Fruit fly (Drosophila melanogaster) whole organism, prepupa: ENCODE results near the gene CG13599.

ENCODE experiments used
- Blimp-1 ChIP-seq: fragments of 200-800 bp; sonication (Bioruptor generic); optimal IDR thresholded peaks from 3 replicates; lab custom pipeline; 2017; ENCODE audit warnings: missing biosample characterization, missing genetic modification characterization, mild to moderate bottlenecking, moderate library complexity, missing genetic modification reagents
- CG10631 ChIP-seq: fragments of 200-800 bp; sonication (Bioruptor generic); optimal IDR thresholded peaks from 2 replicates; lab custom pipeline; 2016; ENCODE audit warnings: missing biosample characterization, missing genetic modification characterization
- CG10669 ChIP-seq: fragments of 200-800 bp; sonication (Bioruptor generic); optimal IDR thresholded peaks from 3 replicates; lab custom pipeline; 2018; ENCODE audit warnings: missing biosample characterization, mild to moderate bottlenecking, missing genetic modification characterization, moderate library complexity
- CG11762 ChIP-seq: fragments of 200-800 bp; sonication (Bioruptor generic); optimal IDR thresholded peaks from 3 replicates; lab custom pipeline; 2016; ENCODE audit warnings: missing biosample characterization, missing genetic modification characterization; ENCODE audit not compliant: insufficient read depth
- CG11902 ChIP-seq: fragments of 200-800 bp; sonication (Bioruptor generic); optimal IDR thresholded peaks from 3 replicates; lab custom pipeline; 2016; ENCODE audit warnings: missing biosample characterization, missing genetic modification characterization
- CG1621 ChIP-seq: fragments of 200-800 bp; sonication (Bioruptor generic); optimal IDR thresholded peaks from 3 replicates; lab custom pipeline; 2018; ENCODE audit warnings: missing biosample characterization, mild to moderate bottlenecking, missing genetic modification characterization
- CG16779 ChIP-seq: fragments of 200-800 bp; sonication (Bioruptor generic); optimal IDR thresholded peaks from 3 replicates; lab custom pipeline; 2017; ENCODE audit warnings: missing biosample characterization, mild to moderate bottlenecking, missing genetic modification characterization
- CG3032 ChIP-seq: fragments of 200-800 bp; optimal IDR thresholded peaks from 2 replicates; lab custom pipeline; 2019; ENCODE audit warnings: missing biosample characterization, mild to moderate bottlenecking, missing genetic modification characterization, moderate library complexity
- CG31627 ChIP-seq: fragments of 200-800 bp; sonication (Bioruptor generic); optimal IDR thresholded peaks from 3 replicates; lab custom pipeline; 2016; ENCODE audit warnings: missing biosample characterization, missing genetic modification characterization
- CG32006 ChIP-seq: fragments of 200-800 bp; sonication (Bioruptor generic); optimal IDR thresholded peaks from 3 replicates; lab custom pipeline; 2017; ENCODE audit warnings: missing biosample characterization, mild to moderate bottlenecking, missing genetic modification characterization
- CG3919 ChIP-seq: fragments of 200-800 bp; sonication (Bioruptor generic); optimal IDR thresholded peaks from 3 replicates; lab custom pipeline; 2016; ENCODE audit warnings: missing biosample characterization, missing genetic modification characterization
- CG4318 ChIP-seq: fragments of 200-800 bp; sonication (Bioruptor generic); optimal IDR thresholded peaks from 3 replicates; lab custom pipeline; 2017; ENCODE audit warnings: missing biosample characterization, mild to moderate bottlenecking, missing genetic modification characterization
- CG6276 ChIP-seq: fragments of 200-800 bp; sonication (Bioruptor generic); optimal IDR thresholded peaks from 2 replicates; lab custom pipeline; 2017; ENCODE audit warnings: missing biosample characterization, mild to moderate bottlenecking, missing genetic modification characterization
- CG6808 ChIP-seq: fragments of 200-800 bp; sonication (Bioruptor generic); optimal IDR thresholded peaks from 3 replicates; lab custom pipeline; 2017; ENCODE audit warnings: missing biosample characterization, missing genetic modification characterization, mild to moderate bottlenecking, moderate library complexity, missing genetic modification reagents
- CG6854 ChIP-seq: fragments of 200-800 bp; sonication (Bioruptor generic); optimal IDR thresholded peaks from 2 replicates; lab custom pipeline; 2017; ENCODE audit warnings: missing biosample characterization, mild to moderate bottlenecking, missing genetic modification characterization
- CG7368 ChIP-seq: fragments of 200-800 bp; sonication (Bioruptor generic); optimal IDR thresholded peaks from 3 replicates; lab custom pipeline; 2016; ENCODE audit warnings: missing biosample characterization, missing genetic modification characterization
- CG8319 ChIP-seq: fragments of 200-800 bp; sonication (Bioruptor generic); optimal IDR thresholded peaks from 3 replicates; lab custom pipeline; 2016; ENCODE audit warnings: missing biosample characterization, missing genetic modification characterization
- CG9139 ChIP-seq: fragments of 200-800 bp; sonication (Bioruptor generic); optimal IDR thresholded peaks from 3 replicates; lab custom pipeline; 2017; ENCODE audit warnings: missing biosample characterization, mild to moderate bottlenecking, missing genetic modification characterization
- Eip75B ChIP-seq: fragments of 200-800 bp; sonication (Bioruptor generic); optimal IDR thresholded peaks from 3 replicates; lab custom pipeline; 2016; ENCODE audit warnings: missing biosample characterization, missing genetic modification characterization
- Eip78C ChIP-seq: fragments of 200-800 bp; sonication (Bioruptor generic); peaks from one replicate; lab custom pipeline; 2016; ENCODE audit warnings: missing biosample characterization, missing genetic modification characterization
- Ets21C ChIP-seq: fragments of 200-800 bp; sonication (Bioruptor generic); optimal IDR thresholded peaks from 3 replicates; lab custom pipeline; 2016; ENCODE audit warnings: missing biosample characterization, missing genetic modification characterization
- Gug ChIP-seq: fragments of 200-800 bp; sonication (Bioruptor generic); IDR thresholded peaks from 2 replicates; pipeline ENCODE4 v1.3.6; 2022; ENCODE audit warnings: missing biosample characterization, missing genetic modification characterization
- Hr38 ChIP-seq: sonication (Bioruptor generic); optimal IDR thresholded peaks from 2 replicates; lab custom pipeline; 2016; ENCODE audit warnings: missing biosample characterization, missing genetic modification characterization
- Lpt ChIP-seq: fragments of 200-800 bp; sonication (Bioruptor generic); optimal IDR thresholded peaks from 3 replicates; lab custom pipeline; 2016; ENCODE audit warnings: missing biosample characterization, missing genetic modification characterization
- Met ChIP-seq: fragments of 200-800 bp; sonication (Bioruptor generic); optimal IDR thresholded peaks from 3 replicates; lab custom pipeline; 2016; ENCODE audit warnings: missing biosample characterization, missing genetic modification characterization
- OdsH ChIP-seq: fragments of 200-800 bp; sonication (Bioruptor generic); optimal IDR thresholded peaks from 3 replicates; lab custom pipeline; 2016; ENCODE audit warnings: missing biosample characterization, missing genetic modification characterization
- Sox102F ChIP-seq: fragments of 200-800 bp; sonication (Bioruptor generic); optimal IDR thresholded peaks from 2 replicates; lab custom pipeline; 2016; ENCODE audit warnings: missing biosample characterization, mild to moderate bottlenecking, missing genetic modification characterization
- Sox14 ChIP-seq: fragments of 200-800 bp; sonication (Bioruptor generic); optimal IDR thresholded peaks from 3 replicates; lab custom pipeline; 2016; ENCODE audit warnings: missing biosample characterization, missing genetic modification characterization
- Sox15 ChIP-seq: fragments of 200-800 bp; sonication (Bioruptor generic); optimal IDR thresholded peaks from 3 replicates; lab custom pipeline; 2016; ENCODE audit warnings: missing biosample characterization, missing genetic modification characterization
- achi ChIP-seq: fragments of 200-800 bp; sonication (Bioruptor generic); optimal IDR thresholded peaks from 3 replicates; lab custom pipeline; 2016; ENCODE audit warnings: missing biosample characterization, missing genetic modification characterization
- acj6 ChIP-seq: fragments of 200-800 bp; sonication (Bioruptor generic); optimal IDR thresholded peaks from 3 replicates; lab custom pipeline; 2016; ENCODE audit warnings: missing biosample characterization, missing genetic modification characterization
- dsx ChIP-seq: fragments of 200-800 bp; optimal IDR thresholded peaks from 3 replicates; lab custom pipeline; 2019; ENCODE audit warnings: missing biosample characterization, mild to moderate bottlenecking, missing genetic modification characterization, moderate library complexity; ENCODE audit not compliant: poor library complexity, severe bottlenecking
- eg ChIP-seq: fragments of 200-800 bp; sonication (Bioruptor generic); IDR thresholded peaks from 3 replicates; pipeline ENCODE4 v1.3.6; 2022; ENCODE audit warnings: missing biosample characterization, missing genetic modification characterization
- esn ChIP-seq: fragments of 200-800 bp; sonication (Bioruptor generic); optimal IDR thresholded peaks from 2 replicates; lab custom pipeline; 2016; ENCODE audit warnings: missing biosample characterization, mild to moderate bottlenecking, missing genetic modification characterization, moderate library complexity
- fd85E ChIP-seq: fragments of 200-800 bp; sonication (Bioruptor generic); optimal IDR thresholded peaks from 3 replicates; lab custom pipeline; 2016; ENCODE audit warnings: missing biosample characterization, missing genetic modification characterization
- fkh ChIP-seq: fragments of 200-800 bp; sonication (Bioruptor generic); optimal IDR thresholded peaks from 3 replicates; lab custom pipeline; 2017; ENCODE audit warnings: missing biosample characterization, mild to moderate bottlenecking, missing genetic modification characterization, moderate library complexity
- net ChIP-seq: fragments of 200-800 bp; sonication (Bioruptor generic); optimal IDR thresholded peaks from 3 replicates; lab custom pipeline; 2016; ENCODE audit warnings: missing biosample characterization, missing genetic modification characterization
- ss ChIP-seq, 2 experiments: fragments of 200-800 bp; sonication (Bioruptor generic); optimal IDR thresholded peaks; 2 replicates in 1 of 2; 3 replicates in 1 of 2; lab custom pipeline; 2017 to 2018; ENCODE audit warnings: mild to moderate bottlenecking in 2 of 2, missing biosample characterization in 2 of 2, missing genetic modification characterization in 2 of 2, moderate library complexity in 1 of 2
- svp ChIP-seq: fragments of 200-800 bp; sonication (Bioruptor generic); peaks from one replicate; lab custom pipeline; 2016; ENCODE audit warnings: missing biosample characterization, missing genetic modification characterization
- topi ChIP-seq: fragments of 200-800 bp; sonication (Bioruptor generic); optimal IDR thresholded peaks from 3 replicates; lab custom pipeline; 2016; ENCODE audit warnings: missing biosample characterization, missing genetic modification characterization
- vri ChIP-seq: fragments of 200-800 bp; sonication (Bioruptor generic); optimal IDR thresholded peaks from 3 replicates; lab custom pipeline; 2016; ENCODE audit warnings: missing biosample characterization, mild to moderate bottlenecking, missing genetic modification characterization

CG13599 gene

dm6 chr3R:23888273-23889220 lies 42.9 kb upstream of the CG13599 start (continued):
- TF ChIP-seq Sox15 (GFP tag; lab: Kevin White, UChicago): peak; percentile 25
- no peak for TF ChIP-seq Gug (GFP tag; lab: Robert Waterston, UW)
- TF ChIP-seq CG6854 (GFP tag; lab: Kevin White, UChicago): peak; percentile 11
- TF ChIP-seq svp (GFP tag; lab: Kevin White, UChicago): peak; percentile 78
- TF ChIP-seq eg (GFP tag; lab: Robert Waterston, UW): peak; percentile 64
- no peak for TF ChIP-seq CG6808 (GFP tag; lab: Kevin White, UChicago)
- TF ChIP-seq CG11762 (GFP tag; lab: Kevin White, UChicago): no peak
- TF ChIP-seq CG10631: peak; percentile 14
- no peak for TF ChIP-seq net (GFP tag; lab: Kevin White, UChicago)
- TF ChIP-seq CG3032 (tag; lab: Kevin White, UChicago): no peak
- TF ChIP-seq fd85E: no peak
- TF ChIP-seq Lpt (GFP tag; lab: Kevin White, UChicago): no peak
- no peak for TF ChIP-seq ss (GFP tag; optimal IDR thresholded peaks at IDR 0.05; lab: Kevin White, UChicago)
- TF ChIP-seq Hr38: no peak
- peak; percentile 15 for TF ChIP-seq Sox14 (GFP tag; lab: Kevin White, UChicago)
- TF ChIP-seq CG6276 (GFP tag; lab: Kevin White, UChicago): no peak
- TF ChIP-seq vri (GFP tag; lab: Kevin White, UChicago): peak; percentile 92
- TF ChIP-seq CG11902 (GFP tag; lab: Kevin White, UChicago): no peak
- no peak for TF ChIP-seq CG4318 (GFP tag; lab: Kevin White, UChicago)
- peak; percentile 29 for TF ChIP-seq Eip75B (GFP tag; lab: Kevin White, UChicago)
- peak; percentile 22 for TF ChIP-seq CG7368 (GFP tag; lab: Kevin White, UChicago)
- peak; percentile 35 for TF ChIP-seq CG32006
- peak; percentile 73 for TF ChIP-seq Met (GFP tag; lab: Kevin White, UChicago)
- peak; percentile 43 for TF ChIP-seq Ets21C (GFP tag; lab: Kevin White, UChicago)
- TF ChIP-seq CG16779 (tag; lab: Kevin White, UChicago): no peak
- TF ChIP-seq, all 60 proteins: peak for 34

dm6 chr3R:23889922-23890321 lies 41.5 kb upstream of the CG13599 start, which contains the start of gene Pli:
TSS of gene Pli (minus strand) at chr3R:23890052.
- peak; percentile 37 for TF ChIP-seq CG9139 (GFP tag; lab: Kevin White, UChicago)
- no peak for TF ChIP-seq Hr38
- peak; percentile 17 for TF ChIP-seq CG3919
- TF ChIP-seq Blimp-1: no peak
- TF ChIP-seq Sox14 (GFP tag; lab: Kevin White, UChicago): peak; percentile 68
- peak; percentile 56 for TF ChIP-seq dsx (GFP tag; lab: Kevin White, UChicago)
- peak; percentile 4 for TF ChIP-seq CG6808 (GFP tag; lab: Kevin White, UChicago)
- no peak for TF ChIP-seq topi (GFP tag; lab: Kevin White, UChicago)
- TF ChIP-seq OdsH: no peak
- TF ChIP-seq esn (GFP tag; lab: Kevin White, UChicago): peak; percentile 15
- TF ChIP-seq svp (GFP tag; lab: Kevin White, UChicago): peak; percentile 76
- TF ChIP-seq Eip78C (GFP tag; lab: Kevin White, UChicago): peak; percentile 54
- no peak for TF ChIP-seq Sox102F (GFP tag; lab: Kevin White, UChicago)
- TF ChIP-seq eg (GFP tag; lab: Robert Waterston, UW): no peak
- TF ChIP-seq CG1621 (tag; lab: Kevin White, UChicago): no peak
- TF ChIP-seq fd85E: peak; percentile 41
- peak; percentile 1 for TF ChIP-seq Eip75B (GFP tag; lab: Kevin White, UChicago)
- no peak for TF ChIP-seq CG8319 (GFP tag; lab: Kevin White, UChicago)
- TF ChIP-seq CG6276 (GFP tag; lab: Kevin White, UChicago): no peak
- peak in 1 of 2 experiments; percentile 1 for TF ChIP-seq ss (GFP tag; optimal IDR thresholded peaks at IDR 0.05; lab: Kevin White, UChicago)
- TF ChIP-seq Sox15 (GFP tag; lab: Kevin White, UChicago): no peak
- peak; percentile 13 for TF ChIP-seq CG3032 (tag; lab: Kevin White, UChicago)
- no peak for TF ChIP-seq acj6 (GFP tag; lab: Kevin White, UChicago)
- no peak for TF ChIP-seq CG10669
- peak; percentile 57 for TF ChIP-seq CG6854 (GFP tag; lab: Kevin White, UChicago)
- TF ChIP-seq Ets21C (GFP tag; lab: Kevin White, UChicago): no peak
- TF ChIP-seq vri (GFP tag; lab: Kevin White, UChicago): peak; percentile 8
- TF ChIP-seq fkh: peak; percentile 78
- no peak for TF ChIP-seq CG31627 (GFP tag; lab: Kevin White, UChicago)
- no peak for TF ChIP-seq achi (GFP tag; lab: Kevin White, UChicago)
